Fruit fly (Drosophila melanogaster) whole organism, embryonic: ENCODE results near the gene CG1764.

Experiments used
- Asciz ChIP-seq: fragments of 200-800 bp; sonication (Bioruptor generic); optimal IDR thresholded peaks from 2 replicates; lab custom pipeline; 2017; ENCODE audit warnings: missing biosample characterization, mild to moderate bottlenecking, missing genetic modification characterization, missing genetic modification reagents
- Atf3 ChIP-seq: fragments of 200-800 bp; sonication (Bioruptor generic); optimal IDR thresholded peaks from 3 replicates; lab custom pipeline; 2016; ENCODE audit warnings: missing biosample characterization, missing genetic modification characterization
- Awh ChIP-seq: fragments of 200-800 bp; sonication (Bioruptor generic); IDR thresholded peaks from 2 replicates; pipeline ENCODE4, ENCODE4 v1.3.6; 2022; ENCODE audit warnings: missing biosample characterization, missing genetic modification characterization
- C15 ChIP-seq: fragments of 200-800 bp; sonication (Bioruptor generic); IDR thresholded peaks from 3 replicates; pipeline ENCODE4 v1.3.6; 2022; ENCODE audit warnings: missing biosample characterization, missing genetic modification characterization
- CG1024 ChIP-seq: fragments of 200-800 bp; sonication (Bioruptor generic); IDR thresholded peaks from 2 replicates; pipeline ENCODE4 v1.3.6; 2022; ENCODE audit warnings: missing biosample characterization, missing genetic modification characterization
- CG10267 ChIP-seq: fragments of 200-800 bp; sonication (Bioruptor generic); optimal IDR thresholded peaks from 2 replicates; lab custom pipeline; 2018; ENCODE audit warnings: missing biosample characterization, mild to moderate bottlenecking, missing genetic modification characterization, moderate library complexity
- CG13424 ChIP-seq: fragments of 200-800 bp; sonication (Bioruptor generic); optimal IDR thresholded peaks from 2 replicates; lab custom pipeline; 2019; ENCODE audit warnings: missing biosample characterization, mild to moderate bottlenecking, missing genetic modification characterization, moderate library complexity
- CG15269 ChIP-seq: fragments of 200-800 bp; sonication (Bioruptor generic); optimal IDR thresholded peaks from 2 replicates; lab custom pipeline; 2018; ENCODE audit warnings: missing biosample characterization, mild to moderate bottlenecking, missing genetic modification characterization, moderate library complexity
- CG18262 ChIP-seq: fragments of 200-800 bp; optimal IDR thresholded peaks from 3 replicates; lab custom pipeline; 2019; ENCODE audit warnings: missing biosample characterization, mild to moderate bottlenecking, missing genetic modification characterization, moderate library complexity
- CG2678 ChIP-seq: fragments of 200-800 bp; sonication (Bioruptor generic); optimal IDR thresholded peaks from 3 replicates; lab custom pipeline; 2019; ENCODE audit warnings: missing biosample characterization, mild to moderate bottlenecking, missing genetic modification characterization, moderate library complexity
- CG2889 ChIP-seq: fragments of 200-800 bp; sonication (Bioruptor generic); IDR thresholded peaks from 3 replicates; pipeline ENCODE4 v1.3.6; 2022; ENCODE audit warnings: missing biosample characterization, missing genetic modification characterization
- CG30020 ChIP-seq: fragments of 200-800 bp; optimal IDR thresholded peaks from 2 replicates; lab custom pipeline; 2019; ENCODE audit warnings: missing biosample characterization, mild to moderate bottlenecking, missing genetic modification characterization, moderate library complexity
- CG32772 ChIP-seq: fragments of 200-800 bp; sonication (Bioruptor generic); IDR thresholded peaks from 2 replicates; pipeline ENCODE4 v1.3.6; 2022; ENCODE audit warnings: missing biosample characterization, missing genetic modification characterization
- CG3995 ChIP-seq: fragments of 200-800 bp; sonication (Bioruptor generic); optimal IDR thresholded peaks from 3 replicates; lab custom pipeline; 2016; ENCODE audit warnings: missing biosample characterization, missing genetic modification characterization
- CG6813 ChIP-seq: fragments of 200-800 bp; sonication (Bioruptor generic); optimal IDR thresholded peaks from 2 replicates; lab custom pipeline; 2017; ENCODE audit warnings: missing biosample characterization, missing genetic modification characterization, mild to moderate bottlenecking, moderate library complexity, missing genetic modification reagents
- CG7987 ChIP-seq: fragments of 200-800 bp; sonication (Bioruptor generic); optimal IDR thresholded peaks from 2 replicates; lab custom pipeline; 2018; ENCODE audit warnings: missing biosample characterization, mild to moderate bottlenecking, missing genetic modification characterization, moderate library complexity
- CG8089 ChIP-seq: fragments of 200-800 bp; sonication (Bioruptor generic); optimal IDR thresholded peaks from 3 replicates; lab custom pipeline; 2016; ENCODE audit warnings: missing biosample characterization, missing genetic modification characterization
- CG9437 ChIP-seq: fragments of 200-800 bp; sonication (Bioruptor generic); optimal IDR thresholded peaks from 2 replicates; lab custom pipeline; 2018; ENCODE audit warnings: missing biosample characterization, mild to moderate bottlenecking, missing genetic modification characterization
- CG9797 ChIP-seq: fragments of 200-800 bp; sonication (Bioruptor generic); optimal IDR thresholded peaks from 3 replicates; lab custom pipeline; 2018; ENCODE audit warnings: missing biosample characterization, mild to moderate bottlenecking, missing genetic modification characterization
- CG9932 ChIP-seq: fragments of 200-800 bp; sonication (Bioruptor generic); IDR thresholded peaks from 2 replicates; pipeline ENCODE4 v1.3.6; 2022; ENCODE audit warnings: missing biosample characterization, missing genetic modification characterization
- Eip74EF ChIP-seq, 2 experiments: fragments of 200-800 bp in 1 of 2; fragments of >200 bp in 1 of 2; sonication (Bioruptor generic) in 1 of 2; optimal IDR thresholded peaks; 2 replicates each; lab custom pipeline; 2017 to 2019; ENCODE audit warnings: missing biosample characterization in 2 of 2, missing genetic modification characterization in 2 of 2, mild to moderate bottlenecking in 1 of 2, moderate library complexity in 1 of 2
- MESR4 ChIP-seq: fragments of 200-800 bp; sonication (Bioruptor generic); optimal IDR thresholded peaks from 2 replicates; lab custom pipeline; 2018; ENCODE audit warnings: missing biosample characterization, mild to moderate bottlenecking, missing genetic modification characterization, moderate library complexity
- Nf-YA ChIP-seq: fragments of 200-800 bp; sonication (Bioruptor generic); IDR thresholded peaks from 2 replicates; pipeline ENCODE4 v1.3.6; 2022; ENCODE audit warnings: missing biosample characterization, missing genetic modification characterization
- PHDP ChIP-seq: fragments of 200-800 bp; sonication (Bioruptor generic); optimal IDR thresholded peaks from 3 replicates; lab custom pipeline; 2018; ENCODE audit warnings: missing biosample characterization, mild to moderate bottlenecking, missing genetic modification characterization, moderate library complexity
- Side ChIP-seq: fragments of 200-800 bp; sonication (Bioruptor generic); optimal IDR thresholded peaks from 2 replicates; lab custom pipeline; 2016; ENCODE audit warnings: missing biosample characterization, missing genetic modification characterization
- Vsx1 ChIP-seq: fragments of 200-800 bp; sonication (Bioruptor generic); optimal IDR thresholded peaks from 2 replicates; lab custom pipeline; 2017; ENCODE audit warnings: missing biosample characterization, mild to moderate bottlenecking, missing genetic modification characterization, missing genetic modification reagents
- YL-1 ChIP-seq: fragments of 200-800 bp; sonication (Bioruptor generic); optimal IDR thresholded peaks from 3 replicates; lab custom pipeline; 2017; ENCODE audit warnings: missing biosample characterization, mild to moderate bottlenecking, missing genetic modification characterization
- ara ChIP-seq: fragments of 200-800 bp; sonication (Bioruptor generic); IDR thresholded peaks from 2 replicates; pipeline ENCODE4 v1.3.6; 2022; ENCODE audit warnings: missing biosample characterization, missing genetic modification characterization
- az2 ChIP-seq: fragments of 200-800 bp; sonication (Bioruptor generic); optimal IDR thresholded peaks from 3 replicates; lab custom pipeline; 2016; ENCODE audit warnings: missing biosample characterization, missing genetic modification characterization
- bsh ChIP-seq, 2 experiments: fragments of 200-800 bp; sonication (Bioruptor generic); optimal IDR thresholded peaks; 2 replicates each; lab custom pipeline; 2017 to 2018; ENCODE audit warnings: mild to moderate bottlenecking in 2 of 2, missing biosample characterization in 2 of 2, missing genetic modification characterization in 2 of 2, moderate library complexity in 1 of 2
- cad ChIP-seq: fragments of >200 bp; optimal IDR thresholded peaks from 2 replicates; lab custom pipeline; 2017; ENCODE audit warnings: missing biosample characterization, missing genetic modification characterization
- cato ChIP-seq: fragments of 200-800 bp; sonication (Bioruptor generic); optimal IDR thresholded peaks from 2 replicates; lab custom pipeline; 2016; ENCODE audit warnings: missing biosample characterization, missing genetic modification characterization, borderline replicate concordance
- chinmo ChIP-seq: fragments of 200-800 bp; sonication (Bioruptor generic); IDR thresholded peaks from 4 replicates; pipeline ENCODE4 v1.3.6; 2022; ENCODE audit warnings: missing biosample characterization, missing genetic modification characterization; ENCODE audit not compliant: partially characterized antibody
- corto ChIP-seq: fragments of 200-800 bp; sonication (Bioruptor generic); optimal IDR thresholded peaks from 2 replicates; lab custom pipeline; 2016; ENCODE audit warnings: missing biosample characterization, mild to moderate bottlenecking, missing genetic modification characterization, moderate library complexity
- hkb ChIP-seq, 2 experiments: fragments of 200-800 bp in 1 of 2; fragments of >200 bp in 1 of 2; sonication (Bioruptor generic) in 1 of 2; IDR thresholded peaks in 1 of 2; optimal IDR thresholded peaks in 1 of 2; 2 replicates each; pipeline versions ENCODE4 v1.3.6 to Lab custom; 2017 to 2022; ENCODE audit warnings: missing biosample characterization in 1 of 2, missing genetic modification characterization in 1 of 2
- lilli ChIP-seq: fragments of 200-800 bp; sonication (Bioruptor generic); optimal IDR thresholded peaks from 3 replicates; lab custom pipeline; 2016; ENCODE audit warnings: missing biosample characterization, missing genetic modification characterization
- lov ChIP-seq, 2 experiments: fragments of 200-800 bp in 1 of 2; fragments of >200 bp in 1 of 2; sonication (Bioruptor generic) in 1 of 2; IDR thresholded peaks in 1 of 2; optimal IDR thresholded peaks in 1 of 2; 2 replicates in 1 of 2; 3 replicates in 1 of 2; pipeline versions ENCODE4 v1.3.6 to Lab custom; 2017 to 2022; ENCODE audit warnings: missing biosample characterization in 1 of 2, missing genetic modification characterization in 1 of 2
- mirr ChIP-seq: fragments of 200-800 bp; sonication (Bioruptor generic); optimal IDR thresholded peaks from 3 replicates; lab custom pipeline; 2018; ENCODE audit warnings: missing biosample characterization, mild to moderate bottlenecking, missing genetic modification characterization
- mld ChIP-seq: fragments of 200-800 bp; sonication (Bioruptor generic); IDR thresholded peaks from 3 replicates; pipeline ENCODE4 v1.3.6; 2022; ENCODE audit warnings: missing biosample characterization, missing genetic modification characterization; ENCODE audit not compliant: partially characterized antibody
- otp ChIP-seq: fragments of 200-800 bp; sonication (Bioruptor generic); IDR thresholded peaks from 3 replicates; pipeline ENCODE4, ENCODE4 v1.3.6; 2022; ENCODE audit warnings: missing biosample characterization, missing genetic modification characterization
- psq ChIP-seq: fragments of 200-800 bp; sonication (Bioruptor generic); optimal IDR thresholded peaks from 2 replicates; lab custom pipeline; 2017; ENCODE audit warnings: missing biosample characterization, missing genetic modification characterization
- pzg ChIP-seq: fragments of 200-800 bp; sonication (Bioruptor generic); optimal IDR thresholded peaks from 3 replicates; lab custom pipeline; 2018; ENCODE audit warnings: missing biosample characterization, mild to moderate bottlenecking, missing genetic modification characterization, moderate library complexity
- shn ChIP-seq: fragments of 200-800 bp; sonication (Bioruptor generic); optimal IDR thresholded peaks from 3 replicates; lab custom pipeline; 2016; ENCODE audit warnings: missing biosample characterization, missing genetic modification characterization
- slou ChIP-seq: fragments of 200-800 bp; sonication (Bioruptor generic); optimal IDR thresholded peaks from 3 replicates; lab custom pipeline; 2016; ENCODE audit warnings: missing biosample characterization, missing genetic modification characterization
- stc ChIP-seq: fragments of 200-800 bp; sonication (Bioruptor generic); IDR thresholded peaks from 2 replicates; pipeline ENCODE4 v1.3.6; 2022; ENCODE audit warnings: missing biosample characterization, missing genetic modification characterization
- tll ChIP-seq, 2 experiments: fragments of 200-800 bp in 1 of 2; fragments of >200 bp in 1 of 2; sonication (Bioruptor generic) in 1 of 2; optimal IDR thresholded peaks; 2 replicates each; lab custom pipeline; 2017 to 2019; ENCODE audit warnings: missing biosample characterization in 2 of 2, missing genetic modification characterization in 2 of 2, mild to moderate bottlenecking in 1 of 2, moderate library complexity in 1 of 2
- toy ChIP-seq: fragments of 200-800 bp; sonication (Bioruptor generic); IDR thresholded peaks from 2 replicates; pipeline ENCODE4 v1.3.6; 2022; ENCODE audit warnings: missing biosample characterization, missing genetic modification characterization
- z ChIP-seq: fragments of 200-800 bp; sonication (Bioruptor generic); IDR thresholded peaks from 3 replicates; pipeline ENCODE4 v1.3.6; 2022; ENCODE audit warnings: missing biosample characterization, missing genetic modification characterization

CG1764 gene

DNA sequence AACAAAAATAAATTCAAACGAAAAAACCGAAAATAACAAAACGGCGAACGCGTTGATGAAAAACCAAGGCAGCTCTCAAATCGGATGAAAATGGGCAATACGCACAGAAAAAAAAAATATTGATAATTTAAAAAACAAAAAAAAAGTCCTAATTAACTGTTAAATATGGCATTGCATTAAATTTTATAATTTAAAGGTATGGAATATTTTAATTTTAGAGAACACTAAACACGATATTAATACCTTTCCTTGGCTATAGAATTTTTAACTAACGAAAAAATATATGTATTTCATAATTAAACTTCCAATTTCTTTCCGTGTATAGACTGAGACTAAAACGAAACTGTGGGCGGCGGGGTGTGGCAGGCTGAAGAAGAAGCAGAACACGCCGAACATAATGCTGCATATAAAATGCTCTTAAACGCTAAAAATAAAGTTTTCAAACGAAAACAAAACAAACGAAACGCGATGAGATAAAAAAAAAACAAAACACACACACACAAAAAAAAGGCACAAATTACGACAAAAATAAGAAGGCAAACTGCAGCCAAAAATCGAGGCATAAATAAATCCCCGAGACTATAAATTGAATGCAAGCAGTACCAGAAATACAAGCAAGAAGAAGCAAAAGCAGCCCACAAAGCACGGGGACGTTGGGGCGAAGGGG is 27.7 kb downstream of the CG1764 start (continued):
- peak; percentile 21 for TF ChIP-seq Vsx1 (GFP tag; lab: Kevin White, UChicago)
- peak; percentile 54 for TF ChIP-seq CG9437
- no peak for TF ChIP-seq CG2889
- peak; percentile 41; the same call in 1 of the 2 replicates for TF ChIP-seq CG32772 (GFP tag; lab: Robert Waterston, UW)
- no peak for TF ChIP-seq Nf-YA (GFP tag; lab: Robert Waterston, UW)
- peak; percentile 52; the same call in 1 of the 2 replicates for TF ChIP-seq toy (GFP tag; lab: Robert Waterston, UW)
- no peak for TF ChIP-seq shn (GFP tag; lab: Kevin White, UChicago)
- TF ChIP-seq CG13424 (tag; lab: Kevin White, UChicago): peak; percentile 81
- TF ChIP-seq CG9932: peak; percentile 34; the same call in 1 of the 2 replicates
- no peak for TF ChIP-seq lilli (GFP tag; lab: Kevin White, UChicago)
- TF ChIP-seq CG8089 (GFP tag; lab: Kevin White, UChicago): no peak
- TF ChIP-seq psq (GFP tag; lab: Kevin White, UChicago): no peak
- TF ChIP-seq MESR4: no peak
- TF ChIP-seq pzg: no peak
- TF ChIP-seq bsh (GFP tag; optimal IDR thresholded peaks at IDR 0.05; lab: Kevin White, UChicago): peak in 1 of 2 experiments; percentile 76
- peak; percentile 49 for TF ChIP-seq Asciz (GFP tag; lab: Kevin White, UChicago)
- TF ChIP-seq tll (GFP tag; optimal IDR thresholded peaks at IDR 0.05; lab: Kevin White, UChicago): no peak
- TF ChIP-seq lov (optimal IDR thresholded peaks at IDR 0.05; lab: Kevin White, UChicago): no peak
- TF ChIP-seq lov (GFP tag; IDR thresholded peaks at IDR 0.05; lab: Robert Waterston, UW): no peak
- TF ChIP-seq CG1024: no peak
- TF ChIP-seq corto (GFP tag; lab: Kevin White, UChicago): no peak
- TF ChIP-seq CG18262 (tag; lab: Kevin White, UChicago): peak; percentile 85
- peak; percentile 63 for TF ChIP-seq CG10267 (tag; lab: Kevin White, UChicago)
- TF ChIP-seq CG3995 (GFP tag; lab: Kevin White, UChicago): no peak
- no peak for TF ChIP-seq chinmo
- peak in 1 of 2 experiments; percentile 59 for TF ChIP-seq Eip74EF (GFP tag; optimal IDR thresholded peaks at IDR 0.05; lab: Kevin White, UChicago)
- TF ChIP-seq CG15269 (tag; lab: Kevin White, UChicago): peak; percentile 80
- TF ChIP-seq hkb (optimal IDR thresholded peaks at IDR 0.05; lab: Kevin White, UChicago): no peak
- 0 out of 2 replicates have a peak, but pooled peaks have one; percentile 27 for TF ChIP-seq hkb (GFP tag; IDR thresholded peaks at IDR 0.05; lab: Robert Waterston, UW)
- TF ChIP-seq CG2678: peak; percentile 88
- no peak for TF ChIP-seq YL-1 (GFP tag; lab: Kevin White, UChicago)
- no peak for TF ChIP-seq Atf3 (GFP tag; lab: Kevin White, UChicago)
- peak; percentile 5 for TF ChIP-seq cato (GFP tag; lab: Kevin White, UChicago)
- TF ChIP-seq CG6813: no peak
- TF ChIP-seq Side (GFP tag; lab: Kevin White, UChicago): no peak
- TF ChIP-seq stc (GFP tag; lab: Robert Waterston, UW): peak; percentile 51
- no peak for TF ChIP-seq CG30020 (tag; lab: Kevin White, UChicago)
- TF ChIP-seq otp (GFP tag; lab: Robert Waterston, UW): no peak
- TF ChIP-seq cad (GFP tag; lab: Kevin White, UChicago): no peak
- no peak for TF ChIP-seq C15 (GFP tag; lab: Robert Waterston, UW)
- TF ChIP-seq CG9797: no peak
- no peak for TF ChIP-seq mirr (GFP tag; lab: Kevin White, UChicago)
- TF ChIP-seq z (GFP tag; lab: Robert Waterston, UW): no peak
- no peak for TF ChIP-seq CG7987
- TF ChIP-seq Awh (GFP tag; lab: Robert Waterston, UW): peak; percentile 40; the same call in 1 of the 2 replicates
- TF ChIP-seq ara (GFP tag; lab: Robert Waterston, UW): no peak; the same call in 1 of the 2 replicates
- TF ChIP-seq mld: no peak
- peak; percentile 70 for TF ChIP-seq PHDP (tag; lab: Kevin White, UChicago)
- peak; percentile 41 for TF ChIP-seq az2 (GFP tag; lab: Kevin White, UChicago)
- no peak for TF ChIP-seq slou (GFP tag; lab: Kevin White, UChicago)
